Worm (Caenorhabditis elegans) whole organism, L1 larva: ENCODE results near the gene F13B6.3.

Experiments
- C34B4.2 ChIP-seq: sonication (generic microtip); optimal IDR thresholded peaks from 2 replicates; lab custom pipeline; 2017; ENCODE audit warnings: mild to moderate bottlenecking, missing genetic modification characterization, missing compliant biosample characterization
- Y116A8C.19 ChIP-seq: sonication (generic microtip); optimal IDR thresholded peaks from 2 replicates; lab custom pipeline; 2016; ENCODE audit warnings: missing compliant biosample characterization, missing genetic modification characterization, borderline replicate concordance
- alr-1 ChIP-seq: fragments of 200-800 bp; sonication (Bioruptor generic); optimal IDR thresholded peaks from 2 replicates; lab custom pipeline; 2018; ENCODE audit warnings: borderline replicate concordance, mild to moderate bottlenecking, missing genetic modification characterization, missing compliant biosample characterization
- ama-1 ChIP-seq: fragments of 150-350 bp; optimal IDR thresholded peaks from 2 replicates; lab custom pipeline; 2014
- ceh-8 ChIP-seq: fragments of 200-800 bp; sonication (Bioruptor generic); optimal IDR thresholded peaks from 2 replicates; lab custom pipeline; 2018; ENCODE audit warnings: mild to moderate bottlenecking, missing genetic modification characterization, moderate library complexity, missing compliant biosample characterization
- ceh-88 ChIP-seq: fragments of 200-800 bp; sonication (Bioruptor generic); IDR thresholded peaks from 2 replicates; pipeline ENCODE4 v1.3.6; 2022; ENCODE audit warnings: missing genetic modification characterization, missing compliant biosample characterization
- dsc-1 ChIP-seq: sonication (generic microtip); optimal IDR thresholded peaks from 2 replicates; lab custom pipeline; 2016; ENCODE audit warnings: mild to moderate bottlenecking, missing genetic modification characterization, missing compliant biosample characterization
- efl-1 ChIP-seq, 4 experiments: fragments of 150-350 bp; optimal IDR thresholded peaks in 3 of 4; peaks in 1 of 4; 1 replicate in 1 of 4; 2 replicates in 3 of 4; lab custom pipeline; 2014; ENCODE audit warnings: missing biosample characterization in 2 of 4, missing genetic modification characterization in 2 of 4, missing genetic modification reagents in 2 of 4
- efl-3 ChIP-seq: fragments of 200-800 bp; sonication (Bioruptor generic); optimal IDR thresholded peaks from 2 replicates; lab custom pipeline; 2018; ENCODE audit warnings: mild to moderate bottlenecking, missing genetic modification characterization, missing compliant biosample characterization
- egl-13 ChIP-seq: sonication (generic microtip); optimal IDR thresholded peaks from 2 replicates; lab custom pipeline; 2016; ENCODE audit warnings: missing genotype, missing genetic modification reagents, missing genetic modification characterization, missing compliant biosample characterization
- egl-27 ChIP-seq, 2 experiments: fragments of 150-350 bp in 1 of 2; sonication (generic microtip); optimal IDR thresholded peaks; 3 replicates each; lab custom pipeline; 2017 to 2018; ENCODE audit warnings: missing biosample characterization in 2 of 2, missing genetic modification characterization in 2 of 2, missing genetic modification reagents in 2 of 2
- elt-2 ChIP-seq: sonication (generic microtip); optimal IDR thresholded peaks from 2 replicates; lab custom pipeline; 2016; ENCODE audit warnings: missing genetic modification characterization, mild to moderate bottlenecking, inconsistent platforms, missing compliant biosample characterization, missing genetic modification reagents
- elt-3 ChIP-seq, 6 experiments: fragments of 150-350 bp in 1 of 6; sonication (generic microtip); optimal IDR thresholded peaks; 2 replicates each; lab custom pipeline; 2017 to 2018; ENCODE audit warnings: missing biosample characterization in 6 of 6, missing genetic modification characterization in 6 of 6, inconsistent platforms in 1 of 6
- ets-5 ChIP-seq: fragments of 200-800 bp; sonication (Bioruptor generic); IDR thresholded peaks from 2 replicates; pipeline ENCODE4 v1.3.6; 2022; ENCODE audit warnings: missing genetic modification characterization, missing compliant biosample characterization
- fkh-10 ChIP-seq: sonication (generic microtip); optimal IDR thresholded peaks from 2 replicates; lab custom pipeline; 2017; ENCODE audit warnings: missing biosample characterization, missing genetic modification reagents, missing genetic modification characterization
- fkh-8 ChIP-seq: sonication (generic microtip); optimal IDR thresholded peaks from 2 replicates; lab custom pipeline; 2016; ENCODE audit warnings: mild to moderate bottlenecking, missing genetic modification characterization, missing compliant biosample characterization
- hpl-2 ChIP-seq: fragments of 150-350 bp; optimal IDR thresholded peaks from 2 replicates; lab custom pipeline; 2014; ENCODE audit warnings: missing biosample characterization, missing genetic modification reagents, missing genetic modification characterization
- irx-1 ChIP-seq: sonication (generic microtip); optimal IDR thresholded peaks from 2 replicates; lab custom pipeline; 2016; ENCODE audit warnings: missing genetic modification characterization, missing compliant biosample characterization
- isw-1 ChIP-seq: fragments of 200-800 bp; sonication (Bioruptor generic); IDR thresholded peaks from 2 replicates; pipeline ENCODE4 v1.3.6; 2022; ENCODE audit warnings: missing genetic modification characterization, missing compliant biosample characterization
- jun-1 ChIP-seq: fragments of 150-350 bp; optimal IDR thresholded peaks from 2 replicates; lab custom pipeline; 2014; ENCODE audit warnings: missing biosample characterization, missing genetic modification reagents, missing genetic modification characterization
- lin-15B ChIP-seq: fragments of 150-350 bp; sonication (generic microtip); optimal IDR thresholded peaks from 3 replicates; lab custom pipeline; 2014; ENCODE audit warnings: missing biosample characterization, missing genetic modification characterization
- lin-35 ChIP-seq, 2 experiments: fragments of 150-350 bp; optimal IDR thresholded peaks; 2 replicates each; lab custom pipeline; 2014; ENCODE audit warnings: missing biosample characterization in 2 of 2, missing genetic modification characterization in 2 of 2, missing genetic modification reagents in 2 of 2
- lin-39 ChIP-seq: fragments of 150-350 bp; optimal IDR thresholded peaks from 2 replicates; lab custom pipeline; 2014; ENCODE audit warnings: missing biosample characterization, missing genetic modification reagents, missing genetic modification characterization
- lir-3 ChIP-seq: sonication (generic microtip); optimal IDR thresholded peaks from 2 replicates; lab custom pipeline; 2016; ENCODE audit warnings: mild to moderate bottlenecking, missing genetic modification characterization, moderate library complexity, missing compliant biosample characterization; ENCODE audit not compliant: poor library complexity
- lsy-2 ChIP-seq, 2 experiments: fragments of 150-350 bp; optimal IDR thresholded peaks; 2 replicates each; lab custom pipeline; 2014; ENCODE audit warnings: missing biosample characterization in 2 of 2, missing genetic modification characterization in 2 of 2
- mab-9 ChIP-seq: fragments of 200-800 bp; sonication (Bioruptor generic); IDR thresholded peaks from 2 replicates; pipeline ENCODE4 v1.3.6; 2022; ENCODE audit warnings: missing genetic modification reagents, missing genetic modification characterization, missing compliant biosample characterization
- mdl-1 ChIP-seq, 2 experiments: fragments of 150-350 bp; optimal IDR thresholded peaks; 2 replicates each; lab custom pipeline; 2014 to 2017; ENCODE audit warnings: missing biosample characterization in 2 of 2, missing genetic modification characterization in 2 of 2, inconsistent platforms in 1 of 2
- mef-2 ChIP-seq: fragments of 150-350 bp; optimal IDR thresholded peaks from 2 replicates; lab custom pipeline; 2014; ENCODE audit warnings: missing biosample characterization, missing genetic modification characterization
- nhr-11 ChIP-seq: fragments of 150-350 bp; optimal IDR thresholded peaks from 2 replicates; lab custom pipeline; 2014; ENCODE audit warnings: missing biosample characterization, missing genetic modification characterization
- nhr-19 ChIP-seq: fragments of 200-800 bp; sonication (Bioruptor generic); conservative IDR thresholded peaks from 2 replicates; pipeline ENCODE4 v1.3.6; 2022; ENCODE audit warnings: missing genetic modification characterization, missing compliant biosample characterization
- nhr-20 ChIP-seq: sonication (generic microtip); optimal IDR thresholded peaks from 2 replicates; lab custom pipeline; 2016; ENCODE audit warnings: mild to moderate bottlenecking, missing genetic modification characterization, missing compliant biosample characterization
- nhr-28 ChIP-seq: fragments of 150-350 bp; optimal IDR thresholded peaks from 2 replicates; lab custom pipeline; 2014; ENCODE audit warnings: missing biosample characterization, missing genetic modification characterization
- nhr-71 ChIP-seq: sonication (generic microtip); optimal IDR thresholded peaks from 2 replicates; lab custom pipeline; 2016; ENCODE audit warnings: mild to moderate bottlenecking, missing genetic modification characterization, moderate library complexity, missing compliant biosample characterization
- nhr-77 ChIP-seq: fragments of 150-350 bp; optimal IDR thresholded peaks from 2 replicates; lab custom pipeline; 2014; ENCODE audit warnings: missing biosample characterization, missing genetic modification characterization
- nhr-84 ChIP-seq: sonication (generic microtip); optimal IDR thresholded peaks from 2 replicates; lab custom pipeline; 2017; ENCODE audit warnings: missing biosample characterization, missing genetic modification characterization
- nhr-90 ChIP-seq: sonication (generic microtip); optimal IDR thresholded peaks from 2 replicates; lab custom pipeline; 2016; ENCODE audit warnings: mild to moderate bottlenecking, missing genetic modification characterization, missing compliant biosample characterization; ENCODE audit not compliant: poor library complexity
- snpc-4 ChIP-seq: fragments of 150-350 bp; optimal IDR thresholded peaks from 2 replicates; lab custom pipeline; 2014; ENCODE audit warnings: missing biosample characterization, missing genetic modification characterization
- snu-23 ChIP-seq: sonication (generic microtip); optimal IDR thresholded peaks from 2 replicates; lab custom pipeline; 2016; ENCODE audit warnings: missing genetic modification characterization, missing compliant biosample characterization
- sox-4 ChIP-seq: sonication (generic microtip); optimal IDR thresholded peaks from 2 replicates; lab custom pipeline; 2016; ENCODE audit warnings: missing genetic modification characterization, missing compliant biosample characterization
- swsn-7 ChIP-seq: sonication (generic microtip); optimal IDR thresholded peaks from 2 replicates; lab custom pipeline; 2016; ENCODE audit warnings: missing genetic modification characterization, missing compliant biosample characterization
- unc-86 ChIP-seq: sonication (generic microtip); optimal IDR thresholded peaks from 2 replicates; lab custom pipeline; 2016; ENCODE audit warnings: missing genetic modification characterization, missing compliant biosample characterization
- vab-15 ChIP-seq: sonication (generic microtip); optimal IDR thresholded peaks from 2 replicates; lab custom pipeline; 2017; ENCODE audit warnings: missing genotype, mild to moderate bottlenecking, missing genetic modification characterization, missing compliant biosample characterization
- xbp-1 ChIP-seq: sonication (generic microtip); optimal IDR thresholded peaks from 2 replicates; lab custom pipeline; 2016; ENCODE audit warnings: missing genetic modification characterization, missing compliant biosample characterization
- zag-1 ChIP-seq: fragments of 150-350 bp; optimal IDR thresholded peaks from 2 replicates; lab custom pipeline; 2014; ENCODE audit warnings: missing biosample characterization, missing genetic modification characterization
- zip-4 ChIP-seq: fragments of 200-800 bp; sonication (Bioruptor generic); optimal IDR thresholded peaks from 2 replicates; lab custom pipeline; 2018; ENCODE audit warnings: mild to moderate bottlenecking, missing genetic modification characterization, moderate library complexity, missing compliant biosample characterization
- ztf-4 ChIP-seq: fragments of 150-350 bp; optimal IDR thresholded peaks from 2 replicates; lab custom pipeline; 2014; ENCODE audit warnings: missing biosample characterization, missing genetic modification characterization

Gene F13B6.3

ce11 chrIV:7507305-7507704 is 41.5 kb upstream of the F13B6.3 start (continued):
- TF ChIP-seq efl-1 (optimal IDR thresholded peaks at IDR 0.05; lab: Kevin White, UChicago), result peak; percentile 11 to 45
- TF ChIP-seq efl-1 (GFP tag; optimal IDR thresholded peaks at IDR 0.05 in 1 of 2; lab: Kevin White, UChicago), result peak; percentile 59 to 97
- peak; percentile 75 for TF ChIP-seq nhr-20 (tag; lab: Kevin White, UChicago)
- no peak for TF ChIP-seq efl-3 (GFP tag; lab: Kevin White, UChicago)
- TF ChIP-seq lin-39 (tag; lab: Kevin White, UChicago), result peak; percentile 9
- no peak for TF ChIP-seq nhr-77 (tag; lab: Kevin White, UChicago)
- TF ChIP-seq alr-1, result no peak
- no peak for TF ChIP-seq mab-9
- TF ChIP-seq unc-86, result no peak
- no peak for TF ChIP-seq fkh-10 (GFP tag; lab: Kevin White, UChicago)
- TF ChIP-seq egl-27 (tag; optimal IDR thresholded peaks at IDR 0.05; lab: Kevin White, UChicago), result no peak
- peak; percentile 28 to 80 for TF ChIP-seq lin-35 (GFP tag; optimal IDR thresholded peaks at IDR 0.05; lab: Kevin White, UChicago)
- TF ChIP-seq ets-5 (GFP tag; lab: Robert Waterston, UW), result no peak
- peak in 1 of 2 experiments; percentile 86 for TF ChIP-seq mdl-1 (tag; optimal IDR thresholded peaks at IDR 0.05; lab: Kevin White, UChicago)
- no peak for TF ChIP-seq zip-4 (GFP tag; lab: Kevin White, UChicago)
- no peak for TF ChIP-seq C34B4.2 (tag; lab: Kevin White, UChicago)
- TF ChIP-seq ztf-4 (tag; lab: Kevin White, UChicago), result peak; percentile 6
- TF ChIP-seq ceh-88 (GFP tag; lab: Robert Waterston, UW), result no peak
- peak; percentile 35 to 59 for TF ChIP-seq lsy-2 (tag; optimal IDR thresholded peaks at IDR 0.05; lab: Kevin White, UChicago)
- peak; percentile 29 for TF ChIP-seq elt-2 (tag; lab: Kevin White, UChicago)
- no peak for TF ChIP-seq jun-1 (tag; lab: Kevin White, UChicago)
- TF ChIP-seq, all 84 proteins: peak for 32

ce11 chrIV:7506711-7507110 is 41.0 kb upstream of the F13B6.3 start:
- no peak for TF ChIP-seq efl-1 (optimal IDR thresholded peaks at IDR 0.05; lab: Kevin White, UChicago)
- TF ChIP-seq efl-1 (GFP tag; optimal IDR thresholded peaks at IDR 0.05 in 1 of 2; lab: Kevin White, UChicago), result peak in 1 of 2 experiments; percentile 93
- TF ChIP-seq ets-5 (GFP tag; lab: Robert Waterston, UW), result 0 out of 2 replicates have a peak, but pooled peaks have one; percentile 45
- TF ChIP-seq dsc-1 (tag; lab: Kevin White, UChicago), result no peak

ce11 chrIV:7505866-7506488 is 40.2 kb upstream of the F13B6.3 start:
- TF ChIP-seq nhr-84 (tag; lab: Kevin White, UChicago), result no peak
- TF ChIP-seq nhr-11 (tag; lab: Kevin White, UChicago), result no peak
- no peak for TF ChIP-seq lin-15B (tag; lab: Kevin White, UChicago)
- no peak for TF ChIP-seq mef-2 (tag; lab: Kevin White, UChicago)
- no peak for TF ChIP-seq elt-3 (tag; optimal IDR thresholded peaks at IDR 0.05; lab: Kevin White, UChicago)
- peak; percentile 62 for TF ChIP-seq snu-23 (GFP tag; lab: Kevin White, UChicago)
- TF ChIP-seq sox-4 (tag; lab: Kevin White, UChicago), result no peak
- TF ChIP-seq nhr-77 (tag; lab: Kevin White, UChicago), result no peak
- no peak for TF ChIP-seq xbp-1 (tag; lab: Kevin White, UChicago)
- no peak for TF ChIP-seq unc-86
- peak; percentile 63 for TF ChIP-seq nhr-90
- TF ChIP-seq lsy-2 (tag; optimal IDR thresholded peaks at IDR 0.05; lab: Kevin White, UChicago), result peak in 1 of 2 experiments; percentile 32
- no peak for TF ChIP-seq irx-1 (tag; lab: Kevin White, UChicago)
- TF ChIP-seq nhr-28 (tag; lab: Kevin White, UChicago), result no peak
- TF ChIP-seq hpl-2 (GFP tag; lab: Kevin White, UChicago), result no peak
- TF ChIP-seq ztf-4 (tag; lab: Kevin White, UChicago), result peak; percentile 67
- no peak for TF ChIP-seq fkh-8 (tag; lab: Kevin White, UChicago)
- no peak for TF ChIP-seq ceh-8 (GFP tag; lab: Kevin White, UChicago)
- no peak for TF ChIP-seq lir-3 (tag; lab: Kevin White, UChicago)
- TF ChIP-seq nhr-71 (tag; lab: Kevin White, UChicago), result peak; percentile 72
- TF ChIP-seq ama-1, result peak; percentile 90
- TF ChIP-seq nhr-19 (GFP tag; lab: Robert Waterston, UW), result peak; percentile 24; the same call in 1 of the 2 replicates
- no peak for TF ChIP-seq egl-27 (tag; optimal IDR thresholded peaks at IDR 0.05; lab: Kevin White, UChicago)
- TF ChIP-seq swsn-7 (tag; lab: Kevin White, UChicago), result peak; percentile 44
- no peak for TF ChIP-seq egl-13 (tag; lab: Kevin White, UChicago)
- no peak for TF ChIP-seq isw-1 (GFP tag; lab: Robert Waterston, UW)
- TF ChIP-seq snpc-4 (tag; lab: Kevin White, UChicago), result no peak
- no peak for TF ChIP-seq vab-15
- no peak for TF ChIP-seq alr-1
- no peak for TF ChIP-seq Y116A8C.19
- TF ChIP-seq dsc-1 (tag; lab: Kevin White, UChicago), result peak; percentile 25
- no peak for TF ChIP-seq zag-1
